Worm (Caenorhabditis elegans) whole organism, late embryonic: ENCODE measurements around the gene npr-36.

ENCODE experiments used
- ama-1 ChIP-seq: fragments of 150-350 bp; optimal IDR thresholded peaks from 2 replicates; lab custom pipeline; 2014
- ceh-22 ChIP-seq: sonication (generic microtip); optimal IDR thresholded peaks from 2 replicates; lab custom pipeline; 2017; ENCODE audit warnings: missing biosample characterization, missing genetic modification characterization
- ceh-45 ChIP-seq: fragments of 200-800 bp; sonication (Bioruptor generic); IDR thresholded peaks from 2 replicates; pipeline ENCODE4 v1.3.6; 2022; ENCODE audit warnings: missing genetic modification reagents, missing genetic modification characterization, missing compliant biosample characterization
- ets-4 ChIP-seq: sonication (generic microtip); optimal IDR thresholded peaks from 2 replicates; lab custom pipeline; 2016; ENCODE audit warnings: missing genetic modification characterization, missing compliant biosample characterization
- fkh-10 ChIP-seq: fragments of 150-350 bp; optimal IDR thresholded peaks from 2 replicates; lab custom pipeline; 2014; ENCODE audit warnings: missing biosample characterization, missing genetic modification reagents, missing genetic modification characterization
- hlh-6 ChIP-seq: sonication (generic microtip); optimal IDR thresholded peaks from 2 replicates; lab custom pipeline; 2016; ENCODE audit warnings: missing genotype, missing genetic modification characterization, missing compliant biosample characterization
- nhr-11 ChIP-seq: fragments of 150-350 bp; optimal IDR thresholded peaks from 2 replicates; lab custom pipeline; 2014; ENCODE audit warnings: missing biosample characterization, missing genetic modification characterization
- pat-9 ChIP-seq: fragments of 200-800 bp; sonication (Bioruptor generic); optimal IDR thresholded peaks from 2 replicates; lab custom pipeline; 2018; ENCODE audit warnings: mild to moderate bottlenecking, missing genetic modification characterization, moderate library complexity, missing compliant biosample characterization
- rnt-1 ChIP-seq: sonication (generic microtip); optimal IDR thresholded peaks from 2 replicates; lab custom pipeline; 2016; ENCODE audit warnings: missing genetic modification characterization, missing compliant biosample characterization
- sox-4 ChIP-seq: sonication (generic microtip); optimal IDR thresholded peaks from 2 replicates; lab custom pipeline; 2017; ENCODE audit warnings: mild to moderate bottlenecking, missing genetic modification characterization, inconsistent platforms, missing compliant biosample characterization
- tbx-7 ChIP-seq: sonication (generic microtip); optimal IDR thresholded peaks from 2 replicates; lab custom pipeline; 2016; ENCODE audit warnings: missing genotype, missing genetic modification characterization, missing compliant biosample characterization

- TF ChIP-seq ama-1 (lab: Kevin White, UChicago) (no peak), ceh-22 (tag; lab: Kevin White, UChicago) (no peak), sox-4 (tag; lab: Kevin White, UChicago) (no peak), rnt-1 (tag; lab: Kevin White, UChicago) (no peak), tbx-7 (tag; lab: Kevin White, UChicago) (no peak), nhr-11 (tag; lab: Kevin White, UChicago) (no peak), ets-4 (no peak), ceh-45 (GFP tag; lab: Robert Waterston, UW) (no peak), pat-9 (no peak), hlh-6 (tag; lab: Kevin White, UChicago) (no peak), fkh-10 (GFP tag; lab: Kevin White, UChicago) (no peak)
These were observed 2.8 kb upstream of the npr-36 start for ce11 chrX:17356748-17357147.
